Worm (Caenorhabditis elegans) whole organism, L2 larva: ENCODE data around the gene nlp-68.

ENCODE experiments used
- F13H6.1 ChIP-seq: sonication (generic microtip); optimal IDR thresholded peaks from 2 replicates; lab custom pipeline; 2016; ENCODE audit warnings: missing genetic modification characterization, missing compliant biosample characterization
- R02D3.7 ChIP-seq: fragments of 150-350 bp; optimal IDR thresholded peaks from 2 replicates; lab custom pipeline; 2014; ENCODE audit warnings: missing biosample characterization, missing genetic modification characterization
- ZK546.5 ChIP-seq: sonication (generic microtip); optimal IDR thresholded peaks from 2 replicates; lab custom pipeline; 2017; ENCODE audit warnings: missing biosample characterization, missing genetic modification characterization
- aly-2 ChIP-seq: fragments of 150-350 bp; optimal IDR thresholded peaks from 2 replicates; lab custom pipeline; 2014; ENCODE audit warnings: missing biosample characterization, missing genetic modification characterization
- fos-1 ChIP-seq: fragments of 150-350 bp; optimal IDR thresholded peaks from 2 replicates; lab custom pipeline; 2014; ENCODE audit warnings: missing biosample characterization, missing genetic modification characterization
- lin-39 ChIP-seq: fragments of 150-350 bp; optimal IDR thresholded peaks from 2 replicates; lab custom pipeline; 2014; ENCODE audit warnings: missing biosample characterization, missing genetic modification reagents, missing genetic modification characterization
- lsy-2 ChIP-seq, 2 experiments: fragments of 150-350 bp in 1 of 2; sonication (generic microtip) in 1 of 2; optimal IDR thresholded peaks; 2 replicates each; lab custom pipeline; 2014 to 2017; ENCODE audit warnings: missing biosample characterization in 2 of 2, missing genetic modification characterization in 2 of 2
- mdl-1 ChIP-seq, 2 experiments: fragments of 150-350 bp in 1 of 2; sonication (generic microtip) in 1 of 2; optimal IDR thresholded peaks; 2 replicates each; lab custom pipeline; 2017; ENCODE audit warnings: missing biosample characterization in 2 of 2, missing genetic modification characterization in 2 of 2
- nhr-11 ChIP-seq: fragments of 150-350 bp; optimal IDR thresholded peaks from 2 replicates; lab custom pipeline; 2014; ENCODE audit warnings: missing biosample characterization, missing genetic modification characterization
- nhr-12 ChIP-seq: fragments of 150-350 bp; optimal IDR thresholded peaks from 2 replicates; lab custom pipeline; 2014; ENCODE audit warnings: missing biosample characterization, missing genetic modification characterization
- nhr-77 ChIP-seq: fragments of 150-350 bp; optimal IDR thresholded peaks from 2 replicates; lab custom pipeline; 2014; ENCODE audit warnings: missing biosample characterization, missing genetic modification characterization
- peb-1 ChIP-seq: fragments of 150-350 bp; optimal IDR thresholded peaks from 2 replicates; lab custom pipeline; 2014; ENCODE audit warnings: missing biosample characterization, missing genetic modification characterization
- snpc-4 ChIP-seq: fragments of 150-350 bp; optimal IDR thresholded peaks from 2 replicates; lab custom pipeline; 2014; ENCODE audit warnings: missing biosample characterization, missing genetic modification characterization
- ztf-11 ChIP-seq: sonication (generic microtip); optimal IDR thresholded peaks from 2 replicates; lab custom pipeline; 2017; ENCODE audit warnings: missing biosample characterization, missing genetic modification characterization

DNA sequence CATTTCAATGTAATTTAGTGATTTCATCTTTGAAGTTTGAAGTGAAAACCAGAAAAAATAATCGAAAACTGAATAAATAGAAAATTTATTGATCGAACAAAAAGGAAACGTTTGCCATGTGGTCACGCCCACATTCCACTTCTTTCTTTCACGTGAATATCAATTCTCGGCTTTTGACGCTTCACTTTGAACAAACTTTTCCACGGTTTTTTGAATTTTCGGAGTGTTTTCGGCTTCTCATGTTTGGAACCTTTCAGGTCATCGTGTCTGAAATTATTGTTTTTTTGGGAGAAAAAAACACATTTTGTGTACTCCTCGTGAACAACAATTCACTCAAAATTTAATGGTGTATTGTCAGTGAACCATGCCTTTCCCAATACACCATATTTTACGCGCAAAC, 14.0 kb upstream of the nlp-68 start, which contains the start of gene T21C12.8:
- TF ChIP-seq peb-1 (tag; lab: Kevin White, UChicago) (no peak), F13H6.1 (tag; lab: Kevin White, UChicago) (no peak), lsy-2 (tag; optimal IDR thresholded peaks at IDR 0.05; lab: Kevin White, UChicago) (no peak), mdl-1 (tag; optimal IDR thresholded peaks at IDR 0.05; lab: Kevin White, UChicago) (no peak), snpc-4 (tag; lab: Kevin White, UChicago) (no peak), fos-1 (no peak), nhr-77 (no peak), nhr-12 (tag; lab: Kevin White, UChicago) (no peak), R02D3.7 (tag; lab: Kevin White, UChicago) (no peak), nhr-11 (tag; lab: Kevin White, UChicago) (no peak), ZK546.5 (tag; lab: Kevin White, UChicago) (no peak), aly-2 (tag; lab: Kevin White, UChicago) (no peak), lin-39 (tag; lab: Kevin White, UChicago) (no peak), ztf-11 (no peak)
